Fruit fly (Drosophila melanogaster): ENCODE measurements around the gene CG2816.

- TF ChIP-seq CG8478 (optimal IDR thresholded peaks at IDR 0.05) (no peak), pan (optimal IDR thresholded peaks at IDR 0.05) (no peak), Dll (optimal IDR thresholded peaks at IDR 0.05) (no peak), psq (optimal IDR thresholded peaks at IDR 0.05) (no peak), usp (GFP tag; optimal IDR thresholded peaks at IDR 0.05) (no peak)
Observed at dm6 chr2L:3713545-3714156, 10.2 kb downstream of the CG2816 start.
